Fruit fly (Drosophila melanogaster) whole organism, embryonic: ENCODE data around the gene ZnT35C.

Experiments
- Asciz ChIP-seq: fragments of 200-800 bp; sonication (Bioruptor generic); optimal IDR thresholded peaks from 2 replicates; lab custom pipeline; 2017; ENCODE audit warnings: missing biosample characterization, mild to moderate bottlenecking, missing genetic modification characterization, missing genetic modification reagents
- B-H1 ChIP-seq: fragments of 200-800 bp; sonication (Bioruptor generic); IDR thresholded peaks from 3 replicates; pipeline ENCODE4 v1.3.6; 2022; ENCODE audit warnings: missing biosample characterization, missing genetic modification characterization
- B-H2 ChIP-seq: fragments of 200-800 bp; sonication (Bioruptor generic); optimal IDR thresholded peaks from 2 replicates; lab custom pipeline; 2018; ENCODE audit warnings: missing biosample characterization, mild to moderate bottlenecking, missing genetic modification characterization
- CG10147 ChIP-seq: fragments of 200-800 bp; sonication (Bioruptor generic); optimal IDR thresholded peaks from 2 replicates; lab custom pipeline; 2019; ENCODE audit warnings: missing biosample characterization, mild to moderate bottlenecking, missing genetic modification characterization, moderate library complexity
- CG1024 ChIP-seq: fragments of 200-800 bp; sonication (Bioruptor generic); IDR thresholded peaks from 2 replicates; pipeline ENCODE4 v1.3.6; 2022; ENCODE audit warnings: missing biosample characterization, missing genetic modification characterization
- CG10431 ChIP-seq: fragments of 200-800 bp; sonication (Bioruptor generic); optimal IDR thresholded peaks from 3 replicates; lab custom pipeline; 2018; ENCODE audit warnings: missing biosample characterization, mild to moderate bottlenecking, missing genetic modification characterization
- CG10979 ChIP-seq: fragments of 200-800 bp; sonication (Bioruptor generic); optimal IDR thresholded peaks from 2 replicates; lab custom pipeline; 2018; ENCODE audit warnings: missing biosample characterization, mild to moderate bottlenecking, missing genetic modification characterization, moderate library complexity
- CG11093 ChIP-seq: fragments of 200-800 bp; sonication (Bioruptor generic); IDR thresholded peaks from 3 replicates; pipeline ENCODE4 v1.3.6; 2022; ENCODE audit warnings: missing biosample characterization, missing genetic modification characterization
- CG11456 ChIP-seq: fragments of 200-800 bp; sonication (Bioruptor generic); IDR thresholded peaks from 3 replicates; pipeline ENCODE4 v1.3.6; 2022; ENCODE audit warnings: missing biosample characterization, missing genetic modification characterization
- CG12391 ChIP-seq: fragments of 200-800 bp; sonication (Bioruptor generic); optimal IDR thresholded peaks from 3 replicates; lab custom pipeline; 2018; ENCODE audit warnings: missing biosample characterization, mild to moderate bottlenecking, missing genetic modification characterization, moderate library complexity
- CG13287 ChIP-seq: fragments of 200-800 bp; sonication (Bioruptor generic); IDR thresholded peaks from 2 replicates; pipeline ENCODE4 v1.3.6; 2022; ENCODE audit warnings: missing biosample characterization, missing genetic modification characterization; ENCODE audit not compliant: partially characterized antibody
- CG17912 ChIP-seq: fragments of 200-800 bp; sonication (Bioruptor generic); optimal IDR thresholded peaks from 2 replicates; lab custom pipeline; 2018; ENCODE audit warnings: missing biosample characterization, mild to moderate bottlenecking, missing genetic modification characterization
- CG2199 ChIP-seq: fragments of 200-800 bp; sonication (Bioruptor generic); IDR thresholded peaks from 3 replicates; pipeline ENCODE4 v1.3.6; 2022; ENCODE audit warnings: missing biosample characterization, missing genetic modification characterization
- CG4360 ChIP-seq: fragments of 200-800 bp; sonication (Bioruptor generic); IDR thresholded peaks from 2 replicates; pipeline ENCODE4 v1.3.6; 2022; ENCODE audit warnings: missing biosample characterization, missing genetic modification characterization
- CG4424 ChIP-seq: fragments of 200-800 bp; sonication (Bioruptor generic); optimal IDR thresholded peaks from 3 replicates; lab custom pipeline; 2016; ENCODE audit warnings: missing biosample characterization, missing genetic modification characterization
- CG4707 ChIP-seq: fragments of 200-800 bp; sonication (Bioruptor generic); optimal IDR thresholded peaks from 2 replicates; lab custom pipeline; 2018; ENCODE audit warnings: missing biosample characterization, mild to moderate bottlenecking, missing genetic modification characterization, moderate library complexity
- CG5245 ChIP-seq: fragments of 200-800 bp; sonication (Bioruptor generic); optimal IDR thresholded peaks from 3 replicates; lab custom pipeline; 2016; ENCODE audit warnings: missing biosample characterization, missing genetic modification characterization
- CG7786 ChIP-seq: fragments of 200-800 bp; sonication (Bioruptor generic); optimal IDR thresholded peaks from 2 replicates; lab custom pipeline; 2016; ENCODE audit warnings: missing biosample characterization, missing genetic modification characterization
- CG8478 ChIP-seq: fragments of >200 bp; optimal IDR thresholded peaks from 2 replicates; lab custom pipeline; 2018
- CG8944 ChIP-seq: fragments of 200-800 bp; sonication (Bioruptor generic); optimal IDR thresholded peaks from 3 replicates; lab custom pipeline; 2016; ENCODE audit warnings: missing biosample characterization, missing genetic modification characterization
- CG9876 ChIP-seq: fragments of 200-800 bp; sonication (Bioruptor generic); optimal IDR thresholded peaks from 2 replicates; lab custom pipeline; 2016; ENCODE audit warnings: missing biosample characterization, missing genetic modification characterization
- Dbx ChIP-seq: fragments of 200-800 bp; sonication (Bioruptor generic); IDR thresholded peaks from 3 replicates; pipeline ENCODE4 v1.3.6; 2022; ENCODE audit warnings: missing biosample characterization, missing genetic modification characterization
- Dfd ChIP-seq, 2 experiments: fragments of >200 bp; optimal IDR thresholded peaks; 2 replicates each; lab custom pipeline; 2017; ENCODE audit warnings: missing biosample characterization in 2 of 2, missing genetic modification characterization in 2 of 2
- E2f1 ChIP-seq: fragments of 200-800 bp; sonication (Bioruptor generic); IDR thresholded peaks from 2 replicates; pipeline ENCODE4 v1.3.6; 2022; ENCODE audit warnings: missing biosample characterization, missing genetic modification characterization
- Elba2 ChIP-seq: fragments of 200-800 bp; sonication (Bioruptor generic); optimal IDR thresholded peaks from 3 replicates; lab custom pipeline; 2016; ENCODE audit warnings: missing biosample characterization, missing genetic modification characterization
- Gsc ChIP-seq: fragments of 200-800 bp; sonication (Bioruptor generic); IDR thresholded peaks from 2 replicates; pipeline ENCODE4 v1.3.6; 2022; ENCODE audit warnings: missing biosample characterization, missing genetic modification characterization
- Hr51 ChIP-seq, 2 experiments: fragments of 200-800 bp; sonication (Bioruptor generic); optimal IDR thresholded peaks; 2 replicates in 1 of 2; 3 replicates in 1 of 2; lab custom pipeline; 2016 to 2018; ENCODE audit warnings: missing biosample characterization in 2 of 2, missing genetic modification characterization in 2 of 2, mild to moderate bottlenecking in 1 of 2, moderate library complexity in 1 of 2
- MTF-1 ChIP-seq: fragments of 200-800 bp; sonication (Bioruptor generic); optimal IDR thresholded peaks from 2 replicates; lab custom pipeline; 2018; ENCODE audit warnings: missing biosample characterization, mild to moderate bottlenecking, missing genetic modification characterization, borderline replicate concordance
- Mes4 ChIP-seq: fragments of 200-800 bp; sonication (Bioruptor generic); optimal IDR thresholded peaks from 2 replicates; lab custom pipeline; 2016; ENCODE audit warnings: missing biosample characterization, missing genetic modification characterization
- Myb ChIP-seq: fragments of 200-800 bp; sonication (Bioruptor generic); optimal IDR thresholded peaks from 2 replicates; lab custom pipeline; 2016; ENCODE audit warnings: missing biosample characterization, missing genetic modification characterization
- Nf-YA ChIP-seq: fragments of 200-800 bp; sonication (Bioruptor generic); IDR thresholded peaks from 2 replicates; pipeline ENCODE4 v1.3.6; 2022; ENCODE audit warnings: missing biosample characterization, missing genetic modification characterization
- Ravus ChIP-seq: fragments of 200-800 bp; sonication (Bioruptor generic); IDR thresholded peaks from 2 replicates; pipeline ENCODE4 v1.3.6; 2022; ENCODE audit warnings: missing biosample characterization, missing genetic modification characterization
- Sox102F ChIP-seq: fragments of 200-800 bp; sonication (Bioruptor generic); optimal IDR thresholded peaks from 2 replicates; lab custom pipeline; 2018; ENCODE audit warnings: missing biosample characterization, mild to moderate bottlenecking, missing genetic modification characterization, moderate library complexity
- aop ChIP-seq: fragments of 200-800 bp; sonication (Bioruptor generic); IDR thresholded peaks from 2 replicates; pipeline ENCODE4 v1.3.6; 2022; ENCODE audit warnings: missing biosample characterization, missing genetic modification characterization
- ara ChIP-seq: fragments of 200-800 bp; sonication (Bioruptor generic); IDR thresholded peaks from 2 replicates; pipeline ENCODE4 v1.3.6; 2022; ENCODE audit warnings: missing biosample characterization, missing genetic modification characterization
- br ChIP-seq: fragments of >200 bp; optimal IDR thresholded peaks from 2 replicates; lab custom pipeline; 2017
- ci ChIP-seq: fragments of 200-800 bp; sonication (Bioruptor generic); IDR thresholded peaks from 3 replicates; pipeline ENCODE4 v1.3.6; 2022; ENCODE audit warnings: missing biosample characterization, missing genetic modification characterization
- dmrt11E ChIP-seq: fragments of 200-800 bp; sonication (Bioruptor generic); optimal IDR thresholded peaks from 3 replicates; lab custom pipeline; 2018; ENCODE audit warnings: missing biosample characterization, mild to moderate bottlenecking, missing genetic modification characterization, moderate library complexity
- eyg ChIP-seq: fragments of 200-800 bp; sonication (Bioruptor generic); optimal IDR thresholded peaks from 3 replicates; lab custom pipeline; 2016; ENCODE audit warnings: missing biosample characterization, missing genetic modification characterization
- gcm ChIP-seq: fragments of 200-800 bp; sonication (Bioruptor generic); optimal IDR thresholded peaks from 2 replicates; lab custom pipeline; 2019; ENCODE audit warnings: missing biosample characterization, mild to moderate bottlenecking, missing genetic modification characterization, moderate library complexity
- gcm2 ChIP-seq: fragments of 200-800 bp; sonication (Bioruptor generic); optimal IDR thresholded peaks from 2 replicates; lab custom pipeline; 2016; ENCODE audit warnings: missing biosample characterization, missing genetic modification characterization
- grn ChIP-seq: fragments of 200-800 bp; sonication (Bioruptor generic); optimal IDR thresholded peaks from 3 replicates; lab custom pipeline; 2017; ENCODE audit warnings: missing biosample characterization, missing genetic modification characterization
- hb ChIP-seq: fragments of 200-800 bp; sonication (Bioruptor generic); IDR thresholded peaks from 3 replicates; pipeline ENCODE4 v1.3.6; 2022; ENCODE audit warnings: missing biosample characterization, missing genetic modification characterization; ENCODE audit not compliant: partially characterized antibody
- lab ChIP-seq: fragments of 200-800 bp; sonication (Bioruptor generic); optimal IDR thresholded peaks from 3 replicates; lab custom pipeline; 2017; ENCODE audit warnings: missing biosample characterization, missing genetic modification characterization, mild to moderate bottlenecking, moderate library complexity, missing genetic modification reagents
- nmo ChIP-seq: fragments of 200-800 bp; sonication (Bioruptor generic); optimal IDR thresholded peaks from 2 replicates; lab custom pipeline; 2018; ENCODE audit warnings: missing biosample characterization, mild to moderate bottlenecking, missing genetic modification characterization, moderate library complexity
- odd ChIP-seq: fragments of 200-800 bp; sonication (Bioruptor generic); optimal IDR thresholded peaks from 2 replicates; lab custom pipeline; 2017; ENCODE audit warnings: missing biosample characterization, mild to moderate bottlenecking, missing genetic modification characterization
- onecut ChIP-seq: fragments of 200-800 bp; sonication (Bioruptor generic); IDR thresholded peaks from 2 replicates; pipeline ENCODE4 v1.3.6; 2022; ENCODE audit warnings: missing biosample characterization, missing genetic modification characterization
- org-1 ChIP-seq: fragments of 200-800 bp; sonication (Bioruptor generic); optimal IDR thresholded peaks from 2 replicates; lab custom pipeline; 2017; ENCODE audit warnings: missing biosample characterization, missing genetic modification characterization
- sr ChIP-seq: fragments of 200-800 bp; sonication (Bioruptor generic); IDR thresholded peaks from 3 replicates; pipeline ENCODE4 v1.3.6; 2022; ENCODE audit warnings: missing biosample characterization, missing genetic modification characterization
- vfl ChIP-seq: fragments of 200-800 bp; sonication (Bioruptor generic); optimal IDR thresholded peaks from 2 replicates; lab custom pipeline; 2016; ENCODE audit warnings: missing biosample characterization, missing genetic modification characterization
- yki ChIP-seq: fragments of >200 bp; optimal IDR thresholded peaks from 3 replicates; lab custom pipeline; 2018
- zf30C ChIP-seq: fragments of 200-800 bp; sonication (Bioruptor generic); optimal IDR thresholded peaks from 3 replicates; lab custom pipeline; 2018; ENCODE audit warnings: missing biosample characterization, mild to moderate bottlenecking, missing genetic modification characterization

Gene ZnT35C

DNA sequence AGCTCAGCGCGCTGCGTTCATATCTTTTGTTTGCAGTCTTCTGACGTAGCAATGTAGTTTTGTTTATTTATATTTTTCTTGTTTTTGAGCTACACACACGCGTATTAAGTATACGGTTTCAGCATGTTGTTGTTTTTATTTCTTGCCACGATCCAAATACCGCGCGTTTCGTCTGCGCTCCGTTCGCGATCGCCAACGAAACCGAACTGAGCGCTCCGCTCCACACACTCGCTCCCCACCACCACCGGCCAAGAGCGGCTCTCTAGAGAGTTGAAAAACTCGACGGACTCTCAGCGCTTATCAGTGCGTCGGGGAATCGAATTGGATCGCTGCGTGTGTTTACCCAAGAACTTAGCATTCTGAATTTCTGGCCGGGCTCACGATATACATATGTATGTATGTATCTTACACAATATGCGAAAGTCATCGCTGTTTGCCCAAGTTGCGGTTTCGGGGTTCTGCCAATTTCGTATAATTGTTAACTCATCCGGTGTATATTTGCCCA lies 17.0 kb upstream of the ZnT35C start, which contains the start of gene yuri (continued):
- TF ChIP-seq odd (peak; percentile 48), Sox102F (GFP tag; lab: Kevin White, UChicago) (no peak), aop (GFP tag; lab: Robert Waterston, UW) (no peak), hb (no peak), CG2199 (GFP tag; lab: Robert Waterston, UW) (peak; percentile 59; the same call in 1 of the 3 replicates), MTF-1 (GFP tag; lab: Kevin White, UChicago) (peak; percentile 77), CG11093 (GFP tag; lab: Robert Waterston, UW) (no peak), nmo (no peak), Dbx (GFP tag; lab: Robert Waterston, UW) (peak; percentile 68; the same call in 2 of the 3 replicates), Myb (GFP tag; lab: Kevin White, UChicago) (peak; percentile 7), Mes4 (GFP tag; lab: Kevin White, UChicago) (no peak), gcm (GFP tag; lab: Kevin White, UChicago) (peak; percentile 54), CG5245 (GFP tag; lab: Kevin White, UChicago) (no peak), lab (GFP tag; lab: Kevin White, UChicago) (peak; percentile 71), vfl (GFP tag; lab: Kevin White, UChicago) (no peak), CG8944 (GFP tag; lab: Kevin White, UChicago) (no peak), E2f1 (GFP tag; lab: Robert Waterston, UW) (no peak), Hr51 (GFP tag; optimal IDR thresholded peaks at IDR 0.05; lab: Kevin White, UChicago) (no peak), CG7786 (GFP tag; lab: Kevin White, UChicago) (peak; percentile 16), sr (GFP tag; lab: Robert Waterston, UW) (no peak), eyg (GFP tag; lab: Kevin White, UChicago) (no peak), onecut (peak; percentile 61), Ravus (GFP tag; lab: Robert Waterston, UW) (no peak), ara (GFP tag; lab: Robert Waterston, UW) (peak; percentile 67), Asciz (peak; percentile 47), CG10979 (tag; lab: Kevin White, UChicago) (peak; percentile 26), CG12391 (peak; percentile 10), CG10431 (GFP tag; lab: Kevin White, UChicago) (peak; percentile 60), yki (lab: Kevin White, UChicago) (peak; percentile 75), CG17912 (GFP tag; lab: Kevin White, UChicago) (peak; percentile 18), CG8478 (lab: Kevin White, UChicago) (no peak), Gsc (GFP tag; lab: Robert Waterston, UW) (no peak), CG4424 (GFP tag; lab: Kevin White, UChicago) (no peak), CG11456 (GFP tag; lab: Robert Waterston, UW) (no peak), grn (GFP tag; lab: Kevin White, UChicago) (peak; percentile 50), CG4707 (GFP tag; lab: Kevin White, UChicago) (no peak), B-H1 (GFP tag; lab: Robert Waterston, UW) (no peak; the same call in 2 of the 3 replicates), org-1 (GFP tag; lab: Kevin White, UChicago) (no peak), CG10147 (no peak), br (lab: Kevin White, UChicago) (no peak), dmrt11E (peak; percentile 3), Elba2 (GFP tag; lab: Kevin White, UChicago) (peak; percentile 28), zf30C (GFP tag; lab: Kevin White, UChicago) (peak; percentile 10), CG4360 (GFP tag; lab: Robert Waterston, UW) (peak; percentile 95), B-H2 (GFP tag; lab: Kevin White, UChicago) (peak; percentile 8), ci (GFP tag; lab: Robert Waterston, UW) (peak; percentile 80), Nf-YA (peak; percentile 37; the same call in 1 of the 2 replicates), CG13287 (GFP tag; lab: Robert Waterston, UW) (peak; percentile 77), gcm2 (GFP tag; lab: Kevin White, UChicago) (no peak), CG9876 (GFP tag; lab: Kevin White, UChicago) (no peak), Dfd (GFP tag; optimal IDR thresholded peaks at IDR 0.05; lab: Kevin White, UChicago) (no peak), CG1024 (GFP tag; lab: Robert Waterston, UW) (no peak; the same call in 1 of the 2 replicates)
